Fruit fly (Drosophila melanogaster): ENCODE results near the gene CG8064.

Gene CG8064

DNA sequence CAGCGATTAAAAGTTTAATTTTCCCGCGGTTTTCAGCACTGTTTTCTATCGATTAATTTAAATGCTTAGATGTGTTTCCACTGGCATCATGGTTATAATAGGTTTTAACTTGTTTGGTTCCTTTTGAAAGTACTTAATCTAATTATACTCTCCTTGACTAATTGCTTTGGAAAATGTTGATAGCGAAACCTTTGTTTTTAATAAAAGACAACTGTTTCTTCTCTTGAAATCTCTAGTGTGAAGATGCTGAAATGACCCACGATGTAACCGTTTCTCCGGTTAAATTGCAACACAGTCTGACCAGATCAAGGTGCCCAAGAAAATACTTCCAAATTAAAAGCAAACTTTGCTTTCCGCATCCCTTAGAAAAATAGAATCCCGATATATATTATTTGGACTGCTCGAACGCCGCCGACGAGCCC is 15.5 kb downstream of the CG8064 start, which contains the start of gene Dlc90F (continued):
- TF ChIP-seq CG16813 (GFP tag; IDR thresholded peaks at IDR 0.05; ENCODE audit: partially characterized antibody) (peak; percentile 49), Nf-YB (GFP tag; optimal IDR thresholded peaks at IDR 0.05) (peak; percentile 59), gcm2 (GFP tag; optimal IDR thresholded peaks at IDR 0.05) (no peak), Mrtf (GFP tag; IDR thresholded peaks at IDR 0.05) (peak; percentile 82), CG13123 (GFP tag; optimal IDR thresholded peaks at IDR 0.05) (peak; percentile 67), CG17912 (GFP tag; optimal IDR thresholded peaks at IDR 0.05) (peak; percentile 11), az2 (GFP tag; optimal IDR thresholded peaks at IDR 0.05) (peak; percentile 78), CG12104 (GFP tag; optimal IDR thresholded peaks at IDR 0.05) (peak; percentile 12), Antp (GFP tag; optimal IDR thresholded peaks at IDR 0.05) (peak; percentile 81), CG10274 (GFP tag; optimal IDR thresholded peaks at IDR 0.05) (no peak), z (GFP tag; IDR thresholded peaks at IDR 0.05) (no peak), Sox100B (GFP tag; optimal IDR thresholded peaks at IDR 0.05) (no peak), CG3726 (GFP tag; IDR thresholded peaks at IDR 0.05) (peak; percentile 72; the same call in 1 of the 3 replicates), wdn (GFP tag; IDR thresholded peaks at IDR 0.05) (peak; percentile 41), CG14050 (GFP tag; IDR thresholded peaks at IDR 0.05) (peak; percentile 40; the same call in 1 of the 3 replicates), MBD-R2 (GFP tag; IDR thresholded peaks at IDR 0.05) (no peak; the same call in none of the 2 replicates), ac (GFP tag; optimal IDR thresholded peaks at IDR 0.05) (no peak), dm (GFP tag; optimal IDR thresholded peaks at IDR 0.05) (peak; percentile 83), CG3163 (GFP tag; optimal IDR thresholded peaks at IDR 0.05) (peak; percentile 55), CG12659 (GFP tag; optimal IDR thresholded peaks at IDR 0.05) (peak; percentile 94), CG11456 (GFP tag; IDR thresholded peaks at IDR 0.05) (peak; percentile 86), MTF-1 (GFP tag; optimal IDR thresholded peaks at IDR 0.05; ENCODE audit: borderline replicate concordance) (no peak), CG32772 (GFP tag; IDR thresholded peaks at IDR 0.05) (peak; percentile 70), otp (GFP tag; IDR thresholded peaks at IDR 0.05) (0 out of 3 replicates have a peak, but pooled peaks have one; percentile 39), caup (GFP tag; optimal IDR thresholded peaks at IDR 0.05; ENCODE audit: severe bottlenecking) (peak; percentile 49), corto (GFP tag; optimal IDR thresholded peaks at IDR 0.05) (no peak), cwo (GFP tag; optimal IDR thresholded peaks at IDR 0.05) (peak; percentile 10), Pdp1 (GFP tag; optimal IDR thresholded peaks at IDR 0.05) (peak; percentile 78 to 81), CG1603 (tag; optimal IDR thresholded peaks at IDR 0.05) (peak; percentile 75), jing (GFP tag; optimal IDR thresholded peaks at IDR 0.05) (peak; percentile 58)

dm6 chr3R:18301569-18301968 is 18.1 kb downstream of the CG8064 start, which contains the start of gene Polr1E:
TSS of gene Polr1E (minus strand) at chr3R:18301728.
- TF ChIP-seq croc (GFP tag; conservative IDR thresholded peaks at IDR 0.05) (no peak), Doc3 (GFP tag; IDR thresholded peaks at IDR 0.05; ENCODE audit: partially characterized antibody) (peak; percentile 58; the same call in 2 of the 3 replicates), CG34376 (GFP tag; optimal IDR thresholded peaks at IDR 0.05) (no peak), p53 (GFP tag; optimal IDR thresholded peaks at IDR 0.05) (no peak), hth (optimal IDR thresholded peaks at IDR 0.05) (no peak), br (optimal IDR thresholded peaks at IDR 0.05) (no peak), Blimp-1 (GFP tag; optimal IDR thresholded peaks at IDR 0.05) (no peak), Ets97D (GFP tag; optimal IDR thresholded peaks at IDR 0.05) (peak; percentile 76), vfl (GFP tag; optimal IDR thresholded peaks at IDR 0.05) (no peak), CG11696 (GFP tag; IDR thresholded peaks at IDR 0.05) (no peak), HmgD (GFP tag; optimal IDR thresholded peaks at IDR 0.05) (peak; percentile 36), nerfin-1 (tag; optimal IDR thresholded peaks at IDR 0.05) (no peak), cg (GFP tag; optimal IDR thresholded peaks at IDR 0.05) (no peak), Drgx (GFP tag; IDR thresholded peaks at IDR 0.05) (no peak), hkb (optimal IDR thresholded peaks at IDR 0.05) (no peak), hkb (GFP tag; IDR thresholded peaks at IDR 0.05) (no peak), Tbp (GFP tag; optimal IDR thresholded peaks at IDR 0.05) (no peak), Taf1 (GFP tag; IDR thresholded peaks at IDR 0.05) (no peak), mld (GFP tag; IDR thresholded peaks at IDR 0.05; ENCODE audit: partially characterized antibody) (no peak), CG15011 (GFP tag; optimal IDR thresholded peaks at IDR 0.05) (no peak), CG10543 (GFP tag; optimal IDR thresholded peaks at IDR 0.05) (no peak), prd (optimal IDR thresholded peaks at IDR 0.05) (no peak), prd (GFP tag; IDR thresholded peaks at IDR 0.05) (no peak)

Data from whole organism, embryonic.